Worm (Caenorhabditis elegans) whole organism, late embryonic: ENCODE data around the gene Y75B8A.33.

ENCODE experiments used
- K02D7.2 ChIP-seq: sonication (generic microtip); optimal IDR thresholded peaks from 2 replicates; lab custom pipeline; 2017; ENCODE audit warnings: mild to moderate bottlenecking, missing genetic modification characterization, missing compliant biosample characterization
- ceh-2 ChIP-seq: sonication (generic microtip); optimal IDR thresholded peaks from 2 replicates; lab custom pipeline; 2016; ENCODE audit warnings: missing genotype, missing genetic modification characterization, missing compliant biosample characterization
- ceh-34 ChIP-seq: sonication (generic microtip); optimal IDR thresholded peaks from 2 replicates; lab custom pipeline; 2016; ENCODE audit warnings: mild to moderate bottlenecking, missing genetic modification characterization, missing compliant biosample characterization
- ceh-45 ChIP-seq: fragments of 200-800 bp; sonication (Bioruptor generic); IDR thresholded peaks from 2 replicates; pipeline ENCODE4 v1.3.6; 2022; ENCODE audit warnings: missing genetic modification reagents, missing genetic modification characterization, missing compliant biosample characterization
- elt-2 ChIP-seq: sonication (generic microtip); optimal IDR thresholded peaks from 2 replicates; lab custom pipeline; 2016; ENCODE audit warnings: missing genetic modification reagents, missing genetic modification characterization, missing compliant biosample characterization
- eyg-1 ChIP-seq: sonication (generic microtip); optimal IDR thresholded peaks from 2 replicates; lab custom pipeline; 2016; ENCODE audit warnings: missing genotype, missing genetic modification characterization, missing compliant biosample characterization
- fkh-10 ChIP-seq: fragments of 150-350 bp; optimal IDR thresholded peaks from 2 replicates; lab custom pipeline; 2014; ENCODE audit warnings: missing biosample characterization, missing genetic modification reagents, missing genetic modification characterization
- nfya-1 ChIP-seq: sonication (generic microtip); optimal IDR thresholded peaks from 2 replicates; lab custom pipeline; 2017; ENCODE audit warnings: missing genetic modification characterization, mild to moderate bottlenecking, missing compliant biosample characterization, antibody characterized with exemption, moderate library complexity
- pha-4 ChIP-seq: fragments of 150-350 bp; optimal IDR thresholded peaks from 2 replicates; lab custom pipeline; 2018; ENCODE audit warnings: missing biosample characterization, missing genetic modification reagents, missing genetic modification characterization
- sox-4 ChIP-seq: sonication (generic microtip); optimal IDR thresholded peaks from 2 replicates; lab custom pipeline; 2017; ENCODE audit warnings: mild to moderate bottlenecking, missing genetic modification characterization, inconsistent platforms, missing compliant biosample characterization

DNA sequence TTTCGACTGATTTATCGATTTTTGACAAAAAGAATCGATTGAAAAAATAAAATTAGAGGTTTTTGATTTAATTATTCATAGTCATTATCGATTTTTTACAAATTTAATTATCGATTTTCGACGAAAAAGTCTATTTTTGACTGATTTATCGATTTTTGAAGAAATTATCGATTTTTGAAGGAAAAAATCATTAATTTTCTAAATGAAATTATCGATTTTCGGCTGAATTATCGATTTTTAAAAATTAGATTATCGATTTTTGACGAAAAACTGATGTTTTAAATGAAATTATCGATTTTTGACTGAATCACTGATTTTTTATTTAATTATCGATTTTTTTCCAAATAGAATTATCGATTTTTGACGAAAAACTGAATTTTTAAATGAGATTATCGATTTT lies 43.9 kb upstream of the Y75B8A.33 start:
- TF ChIP-seq eyg-1 (tag; lab: Kevin White, UChicago) (no peak), elt-2 (tag; lab: Kevin White, UChicago) (no peak), ceh-34 (tag; lab: Kevin White, UChicago) (no peak), ceh-2 (tag; lab: Kevin White, UChicago) (no peak), fkh-10 (GFP tag; lab: Kevin White, UChicago) (no peak), pha-4 (no peak), sox-4 (tag; lab: Kevin White, UChicago) (no peak), nfya-1 (tag; lab: Kevin White, UChicago) (no peak), ceh-45 (GFP tag; lab: Robert Waterston, UW) (no peak), K02D7.2 (tag; lab: Kevin White, UChicago) (no peak)
